Worm (Caenorhabditis elegans) whole organism, L2 larva: ENCODE measurements around the gene F19B6.1.

ENCODE experiments used
- C34F6.9 ChIP-seq: fragments of 150-350 bp; optimal IDR thresholded peaks from 2 replicates; lab custom pipeline; 2014; ENCODE audit warnings: missing biosample characterization, missing genetic modification characterization
- F13H6.1 ChIP-seq: sonication (generic microtip); optimal IDR thresholded peaks from 2 replicates; lab custom pipeline; 2016; ENCODE audit warnings: missing genetic modification characterization, missing compliant biosample characterization
- ZK546.5 ChIP-seq: sonication (generic microtip); optimal IDR thresholded peaks from 2 replicates; lab custom pipeline; 2017; ENCODE audit warnings: missing biosample characterization, missing genetic modification characterization
- alr-1 ChIP-seq: fragments of 150-350 bp; optimal IDR thresholded peaks from 2 replicates; lab custom pipeline; 2014; ENCODE audit warnings: missing biosample characterization, missing genetic modification characterization
- aly-2 ChIP-seq: fragments of 150-350 bp; optimal IDR thresholded peaks from 2 replicates; lab custom pipeline; 2014; ENCODE audit warnings: missing biosample characterization, missing genetic modification characterization
- ama-1 ChIP-seq: fragments of 150-350 bp; optimal IDR thresholded peaks from 2 replicates; lab custom pipeline; 2018; ENCODE audit warnings: inconsistent platforms
- blmp-1 ChIP-seq: sonication (generic microtip); optimal IDR thresholded peaks from 2 replicates; lab custom pipeline; 2017; ENCODE audit warnings: missing genetic modification characterization, mild to moderate bottlenecking, missing compliant biosample characterization, antibody characterized with exemption, moderate library complexity; ENCODE audit not compliant: insufficient read depth
- ceh-16 ChIP-seq: fragments of 150-350 bp; optimal IDR thresholded peaks from 2 replicates; lab custom pipeline; 2014; ENCODE audit warnings: missing biosample characterization, missing genetic modification characterization
- ceh-82 ChIP-seq: fragments of 150-350 bp; optimal IDR thresholded peaks from 2 replicates; lab custom pipeline; 2014; ENCODE audit warnings: missing biosample characterization, missing genetic modification characterization
- dmd-4 ChIP-seq: sonication (generic microtip); optimal IDR thresholded peaks from 2 replicates; lab custom pipeline; 2017; ENCODE audit warnings: missing biosample characterization, missing genetic modification characterization
- egl-27 ChIP-seq: sonication (generic microtip); optimal IDR thresholded peaks from 3 replicates; lab custom pipeline; 2017; ENCODE audit warnings: missing biosample characterization, missing genetic modification reagents, missing genetic modification characterization
- fos-1 ChIP-seq: fragments of 150-350 bp; optimal IDR thresholded peaks from 2 replicates; lab custom pipeline; 2014; ENCODE audit warnings: missing biosample characterization, missing genetic modification characterization
- lin-11 ChIP-seq: fragments of 150-350 bp; sonication (generic microtip); optimal IDR thresholded peaks from 2 replicates; lab custom pipeline; 2014; ENCODE audit warnings: missing biosample characterization, missing genetic modification characterization, inconsistent platforms, mixed read lengths
- lin-39 ChIP-seq: fragments of 150-350 bp; optimal IDR thresholded peaks from 2 replicates; lab custom pipeline; 2014; ENCODE audit warnings: missing biosample characterization, missing genetic modification reagents, missing genetic modification characterization
- lsy-2 ChIP-seq, 2 experiments: fragments of 150-350 bp in 1 of 2; sonication (generic microtip) in 1 of 2; optimal IDR thresholded peaks; 2 replicates each; lab custom pipeline; 2014 to 2017; ENCODE audit warnings: missing biosample characterization in 2 of 2, missing genetic modification characterization in 2 of 2
- mab-5 ChIP-seq: fragments of 150-350 bp; optimal IDR thresholded peaks from 2 replicates; lab custom pipeline; 2014; ENCODE audit warnings: missing biosample characterization, missing genetic modification characterization
- mbf-1 ChIP-seq: sonication (generic microtip); optimal IDR thresholded peaks from 2 replicates; lab custom pipeline; 2017; ENCODE audit warnings: missing biosample characterization, missing genetic modification characterization
- mdl-1 ChIP-seq, 2 experiments: fragments of 150-350 bp in 1 of 2; sonication (generic microtip) in 1 of 2; optimal IDR thresholded peaks; 2 replicates each; lab custom pipeline; 2017; ENCODE audit warnings: missing biosample characterization in 2 of 2, missing genetic modification characterization in 2 of 2
- nhr-10 ChIP-seq: sonication (generic microtip); optimal IDR thresholded peaks from 2 replicates; lab custom pipeline; 2017; ENCODE audit warnings: missing biosample characterization, missing genetic modification characterization
- nhr-11 ChIP-seq: fragments of 150-350 bp; optimal IDR thresholded peaks from 2 replicates; lab custom pipeline; 2014; ENCODE audit warnings: missing biosample characterization, missing genetic modification characterization
- nhr-12 ChIP-seq: fragments of 150-350 bp; optimal IDR thresholded peaks from 2 replicates; lab custom pipeline; 2014; ENCODE audit warnings: missing biosample characterization, missing genetic modification characterization
- nhr-23 ChIP-seq: fragments of 150-350 bp; optimal IDR thresholded peaks from 2 replicates; lab custom pipeline; 2014; ENCODE audit warnings: missing biosample characterization, missing genetic modification reagents, missing genetic modification characterization
- nhr-237 ChIP-seq: fragments of 150-350 bp; optimal IDR thresholded peaks from 2 replicates; lab custom pipeline; 2014; ENCODE audit warnings: missing biosample characterization, missing genetic modification characterization
- nhr-77 ChIP-seq: fragments of 150-350 bp; optimal IDR thresholded peaks from 2 replicates; lab custom pipeline; 2014; ENCODE audit warnings: missing biosample characterization, missing genetic modification characterization
- sem-4 ChIP-seq: fragments of 150-350 bp; optimal IDR thresholded peaks from 2 replicates; lab custom pipeline; 2014; ENCODE audit warnings: missing biosample characterization, missing genetic modification reagents, missing genetic modification characterization
- skn-1 ChIP-seq: sonication (generic microtip); optimal IDR thresholded peaks from 2 replicates; lab custom pipeline; 2017; ENCODE audit warnings: missing biosample characterization, missing genetic modification characterization
- sma-9 ChIP-seq, 2 experiments: fragments of 150-350 bp in 1 of 2; sonication (generic microtip) in 1 of 2; optimal IDR thresholded peaks; 2 replicates each; lab custom pipeline; 2014 to 2016; ENCODE audit warnings: missing genetic modification characterization in 2 of 2, mild to moderate bottlenecking in 1 of 2, missing biosample characterization in 1 of 2, missing compliant biosample characterization in 1 of 2, missing genetic modification reagents in 1 of 2, moderate library complexity in 1 of 2
- snpc-4 ChIP-seq: fragments of 150-350 bp; optimal IDR thresholded peaks from 2 replicates; lab custom pipeline; 2014; ENCODE audit warnings: missing biosample characterization, missing genetic modification characterization
- unc-39 ChIP-seq: fragments of 150-350 bp; optimal IDR thresholded peaks from 2 replicates; lab custom pipeline; 2014; ENCODE audit warnings: missing biosample characterization, missing genetic modification characterization
- unc-55 ChIP-seq: fragments of 150-350 bp; sonication (generic microtip); optimal IDR thresholded peaks from 3 replicates; lab custom pipeline; 2014; ENCODE audit warnings: missing biosample characterization, missing genetic modification reagents, missing genetic modification characterization
- unc-62 ChIP-seq: fragments of 150-350 bp; optimal IDR thresholded peaks from 2 replicates; lab custom pipeline; 2014; ENCODE audit warnings: missing biosample characterization, missing genetic modification reagents, missing genetic modification characterization
- zag-1 ChIP-seq: fragments of 150-350 bp; optimal IDR thresholded peaks from 2 replicates; lab custom pipeline; 2014; ENCODE audit warnings: missing biosample characterization, missing genetic modification characterization
- ztf-1 ChIP-seq: fragments of 200-800 bp; sonication (Bioruptor generic); conservative IDR thresholded peaks from 2 replicates; pipeline ENCODE4 v1.3.6; 2022; ENCODE audit warnings: missing genetic modification characterization, missing compliant biosample characterization
- ztf-4 ChIP-seq: fragments of 150-350 bp; optimal IDR thresholded peaks from 2 replicates; lab custom pipeline; 2014; ENCODE audit warnings: missing biosample characterization, missing genetic modification characterization

The F19B6.1 gene

ce11 chrIV:12307720-12308119 lies 28.2 kb downstream of the F19B6.1 start, which contains the start of gene oac-57:
TSS of gene oac-57 (minus strand) at chrIV:12307820.
- TF ChIP-seq lsy-2 (tag; optimal IDR thresholded peaks at IDR 0.05; lab: Kevin White, UChicago) (no peak), ama-1 (lab: Kevin White, UChicago) (no peak), ceh-82 (no peak), ztf-4 (tag; lab: Kevin White, UChicago) (no peak), ztf-1 (GFP tag; lab: Robert Waterston, UW) (no peak), mdl-1 (tag; optimal IDR thresholded peaks at IDR 0.05; lab: Kevin White, UChicago) (no peak), ceh-16 (tag; lab: Kevin White, UChicago) (no peak), nhr-12 (no peak), nhr-237 (tag; lab: Kevin White, UChicago) (no peak), zag-1 (tag; lab: Kevin White, UChicago) (no peak), dmd-4 (tag; lab: Kevin White, UChicago) (no peak), F13H6.1 (tag; lab: Kevin White, UChicago) (no peak), unc-39 (tag; lab: Kevin White, UChicago) (no peak), nhr-77 (tag; lab: Kevin White, UChicago) (no peak), unc-62 (GFP tag; lab: Kevin White, UChicago) (no peak), alr-1 (tag; lab: Kevin White, UChicago) (no peak), ZK546.5 (tag; lab: Kevin White, UChicago) (no peak), egl-27 (tag; lab: Kevin White, UChicago) (no peak), mab-5 (tag; lab: Kevin White, UChicago) (no peak), lin-39 (no peak)

- TF ChIP-seq ceh-82 (no peak), nhr-23 (no peak), mdl-1 (tag; optimal IDR thresholded peaks at IDR 0.05; lab: Kevin White, UChicago) (no peak), nhr-10 (tag; lab: Kevin White, UChicago) (no peak), ZK546.5 (tag; lab: Kevin White, UChicago) (no peak), aly-2 (tag; lab: Kevin White, UChicago) (no peak), sma-9 (GFP tag; optimal IDR thresholded peaks at IDR 0.05; lab: Kevin White, UChicago) (peak; percentile 40), sma-9 (tag; optimal IDR thresholded peaks at IDR 0.05; lab: Kevin White, UChicago) (no peak), zag-1 (tag; lab: Kevin White, UChicago) (no peak), sem-4 (tag; lab: Kevin White, UChicago) (no peak), mab-5 (tag; lab: Kevin White, UChicago) (no peak), fos-1 (tag; lab: Kevin White, UChicago) (peak; percentile 89), egl-27 (tag; lab: Kevin White, UChicago) (no peak), ceh-16 (tag; lab: Kevin White, UChicago) (no peak)
Observed at ce11 chrIV:12305956-12306355, 29.9 kb downstream of the F19B6.1 start.

- TF ChIP-seq nhr-11 (tag; lab: Kevin White, UChicago) (no peak), blmp-1 (tag; lab: Kevin White, UChicago) (no peak), F13H6.1 (tag; lab: Kevin White, UChicago) (no peak), egl-27 (tag; lab: Kevin White, UChicago) (no peak), ama-1 (lab: Kevin White, UChicago) (no peak), C34F6.9 (tag; lab: Kevin White, UChicago) (no peak), sma-9 (GFP tag; optimal IDR thresholded peaks at IDR 0.05; lab: Kevin White, UChicago) (no peak), sma-9 (tag; optimal IDR thresholded peaks at IDR 0.05; lab: Kevin White, UChicago) (no peak), sem-4 (tag; lab: Kevin White, UChicago) (no peak), mab-5 (tag; lab: Kevin White, UChicago) (no peak), unc-55 (no peak), ceh-82 (no peak), nhr-12 (no peak), skn-1 (no peak), snpc-4 (no peak), mbf-1 (tag; lab: Kevin White, UChicago) (no peak), mdl-1 (tag; optimal IDR thresholded peaks at IDR 0.05; lab: Kevin White, UChicago) (no peak)
Observed at ce11 chrIV:12304750-12305149, 31.1 kb downstream of the F19B6.1 start.

ce11 chrIV:12302885-12303284 lies 33.0 kb downstream of the F19B6.1 start:
- TF ChIP-seq lin-11 (tag; lab: Kevin White, UChicago) (no peak), unc-55 (no peak), fos-1 (tag; lab: Kevin White, UChicago) (peak; percentile 60)
- TF ChIP-seq, all 48 proteins: peak for 1
